Worm (Caenorhabditis elegans) whole organism, L1 larva: ENCODE results near the gene R07B1.8.
A peak's percentile ranks its signal among the peaks of the same experiment; 100 is the strongest.

Source experiments
- C04F5.9 ChIP-seq: sonication (generic microtip); optimal IDR thresholded peaks from 2 replicates; lab custom pipeline; 2016; ENCODE audit warnings: missing genetic modification characterization, missing compliant biosample characterization
- Y116A8C.19 ChIP-seq: sonication (generic microtip); optimal IDR thresholded peaks from 2 replicates; lab custom pipeline; 2016; ENCODE audit warnings: missing compliant biosample characterization, missing genetic modification characterization, borderline replicate concordance
- alr-1 ChIP-seq: fragments of 200-800 bp; sonication (Bioruptor generic); optimal IDR thresholded peaks from 2 replicates; lab custom pipeline; 2018; ENCODE audit warnings: borderline replicate concordance, mild to moderate bottlenecking, missing genetic modification characterization, missing compliant biosample characterization
- dpl-1 ChIP-seq, 3 experiments: fragments of 150-350 bp in 2 of 3; sonication (generic microtip) in 1 of 3; optimal IDR thresholded peaks; 2 replicates each; lab custom pipeline; 2014 to 2017; ENCODE audit warnings: missing biosample characterization in 3 of 3, missing genetic modification characterization in 3 of 3, missing genetic modification reagents in 3 of 3
- efl-1 ChIP-seq, 4 experiments: fragments of 150-350 bp; optimal IDR thresholded peaks in 3 of 4; peaks in 1 of 4; 1 replicate in 1 of 4; 2 replicates in 3 of 4; lab custom pipeline; 2014; ENCODE audit warnings: missing biosample characterization in 2 of 4, missing genetic modification characterization in 2 of 4, missing genetic modification reagents in 2 of 4
- egl-13 ChIP-seq: sonication (generic microtip); optimal IDR thresholded peaks from 2 replicates; lab custom pipeline; 2016; ENCODE audit warnings: missing genotype, missing genetic modification reagents, missing genetic modification characterization, missing compliant biosample characterization
- egl-27 ChIP-seq, 2 experiments: fragments of 150-350 bp in 1 of 2; sonication (generic microtip); optimal IDR thresholded peaks; 3 replicates each; lab custom pipeline; 2017 to 2018; ENCODE audit warnings: missing biosample characterization in 2 of 2, missing genetic modification characterization in 2 of 2, missing genetic modification reagents in 2 of 2
- elt-2 ChIP-seq: sonication (generic microtip); optimal IDR thresholded peaks from 2 replicates; lab custom pipeline; 2016; ENCODE audit warnings: missing genetic modification characterization, mild to moderate bottlenecking, inconsistent platforms, missing compliant biosample characterization, missing genetic modification reagents
- fkh-8 ChIP-seq: sonication (generic microtip); optimal IDR thresholded peaks from 2 replicates; lab custom pipeline; 2016; ENCODE audit warnings: mild to moderate bottlenecking, missing genetic modification characterization, missing compliant biosample characterization
- grh-1 ChIP-seq: fragments of 200-800 bp; sonication (Bioruptor generic); IDR thresholded peaks from 2 replicates; pipeline ENCODE4 v1.3.6; 2022; ENCODE audit warnings: missing genetic modification reagents, missing genetic modification characterization, missing compliant biosample characterization
- hlh-4 ChIP-seq: sonication (generic microtip); optimal IDR thresholded peaks from 2 replicates; lab custom pipeline; 2016; ENCODE audit warnings: mild to moderate bottlenecking, missing genetic modification characterization, missing compliant biosample characterization
- isw-1 ChIP-seq: fragments of 200-800 bp; sonication (Bioruptor generic); IDR thresholded peaks from 2 replicates; pipeline ENCODE4 v1.3.6; 2022; ENCODE audit warnings: missing genetic modification characterization, missing compliant biosample characterization
- jun-1 ChIP-seq: fragments of 150-350 bp; optimal IDR thresholded peaks from 2 replicates; lab custom pipeline; 2014; ENCODE audit warnings: missing biosample characterization, missing genetic modification reagents, missing genetic modification characterization
- lin-13 ChIP-seq: fragments of 150-350 bp; optimal IDR thresholded peaks from 2 replicates; lab custom pipeline; 2014; ENCODE audit warnings: missing biosample characterization, missing genetic modification reagents, missing genetic modification characterization
- lin-14 ChIP-seq: fragments of 200-800 bp; sonication (Bioruptor generic); optimal IDR thresholded peaks from 2 replicates; lab custom pipeline; 2018; ENCODE audit warnings: mild to moderate bottlenecking, missing genetic modification characterization, moderate library complexity, missing compliant biosample characterization
- lin-15B ChIP-seq: fragments of 150-350 bp; sonication (generic microtip); optimal IDR thresholded peaks from 3 replicates; lab custom pipeline; 2014; ENCODE audit warnings: missing biosample characterization, missing genetic modification characterization
- lin-35 ChIP-seq, 2 experiments: fragments of 150-350 bp; optimal IDR thresholded peaks; 2 replicates each; lab custom pipeline; 2014; ENCODE audit warnings: missing biosample characterization in 2 of 2, missing genetic modification characterization in 2 of 2, missing genetic modification reagents in 2 of 2
- mef-2 ChIP-seq: fragments of 150-350 bp; optimal IDR thresholded peaks from 2 replicates; lab custom pipeline; 2014; ENCODE audit warnings: missing biosample characterization, missing genetic modification characterization
- nhr-20 ChIP-seq: sonication (generic microtip); optimal IDR thresholded peaks from 2 replicates; lab custom pipeline; 2016; ENCODE audit warnings: mild to moderate bottlenecking, missing genetic modification characterization, missing compliant biosample characterization
- nhr-71 ChIP-seq: sonication (generic microtip); optimal IDR thresholded peaks from 2 replicates; lab custom pipeline; 2016; ENCODE audit warnings: mild to moderate bottlenecking, missing genetic modification characterization, moderate library complexity, missing compliant biosample characterization
- nhr-76 ChIP-seq: sonication (generic microtip); optimal IDR thresholded peaks from 2 replicates; lab custom pipeline; 2017; ENCODE audit warnings: missing biosample characterization, missing genetic modification characterization
- nhr-84 ChIP-seq: sonication (generic microtip); optimal IDR thresholded peaks from 2 replicates; lab custom pipeline; 2017; ENCODE audit warnings: missing biosample characterization, missing genetic modification characterization
- nhr-85 ChIP-seq: sonication (generic microtip); peaks from one replicate; lab custom pipeline; 2016; ENCODE audit warnings: missing genetic modification characterization, inconsistent platforms, missing compliant biosample characterization
- pag-3 ChIP-seq: sonication (generic microtip); optimal IDR thresholded peaks from 2 replicates; lab custom pipeline; 2017; ENCODE audit warnings: missing genetic modification characterization, mild to moderate bottlenecking, missing compliant biosample characterization, antibody characterized with exemption, borderline replicate concordance; ENCODE audit not compliant: insufficient read depth
- pqm-1 ChIP-seq: sonication (generic microtip); optimal IDR thresholded peaks from 3 replicates; lab custom pipeline; 2017; ENCODE audit warnings: missing biosample characterization, missing genetic modification characterization
- snu-23 ChIP-seq: sonication (generic microtip); optimal IDR thresholded peaks from 2 replicates; lab custom pipeline; 2016; ENCODE audit warnings: missing genetic modification characterization, missing compliant biosample characterization
- sox-4 ChIP-seq: sonication (generic microtip); optimal IDR thresholded peaks from 2 replicates; lab custom pipeline; 2016; ENCODE audit warnings: missing genetic modification characterization, missing compliant biosample characterization
- tbx-2 ChIP-seq: sonication (generic microtip); optimal IDR thresholded peaks from 2 replicates; lab custom pipeline; 2016; ENCODE audit warnings: missing genetic modification characterization, missing compliant biosample characterization
- unc-130 ChIP-seq: fragments of 150-350 bp; optimal IDR thresholded peaks from 2 replicates; lab custom pipeline; 2017; ENCODE audit warnings: missing biosample characterization, missing genetic modification characterization, inconsistent platforms
- unc-30 ChIP-seq: sonication (generic microtip); optimal IDR thresholded peaks from 2 replicates; lab custom pipeline; 2017; ENCODE audit warnings: missing biosample characterization, missing genetic modification characterization
- unc-62 ChIP-seq: fragments of 150-350 bp; optimal IDR thresholded peaks from 2 replicates; lab custom pipeline; 2014; ENCODE audit warnings: missing biosample characterization, missing genetic modification reagents, missing genetic modification characterization
- unc-86 ChIP-seq: sonication (generic microtip); optimal IDR thresholded peaks from 2 replicates; lab custom pipeline; 2016; ENCODE audit warnings: missing genetic modification characterization, missing compliant biosample characterization
- unc-98 ChIP-seq: fragments of 200-800 bp; sonication (Bioruptor generic); IDR thresholded peaks from 2 replicates; pipeline ENCODE4 v1.3.6; 2022; ENCODE audit warnings: missing genetic modification characterization, missing compliant biosample characterization
- vab-15 ChIP-seq: sonication (generic microtip); optimal IDR thresholded peaks from 2 replicates; lab custom pipeline; 2017; ENCODE audit warnings: missing genotype, mild to moderate bottlenecking, missing genetic modification characterization, missing compliant biosample characterization
- ztf-11 ChIP-seq, 2 experiments: sonication (generic microtip); optimal IDR thresholded peaks; 2 replicates each; lab custom pipeline; 2016 to 2017; ENCODE audit warnings: missing genetic modification characterization in 2 of 2, missing biosample characterization in 1 of 2, missing compliant biosample characterization in 1 of 2
- ztf-4 ChIP-seq: fragments of 150-350 bp; optimal IDR thresholded peaks from 2 replicates; lab custom pipeline; 2014; ENCODE audit warnings: missing biosample characterization, missing genetic modification characterization

R07B1.8 gene

DNA sequence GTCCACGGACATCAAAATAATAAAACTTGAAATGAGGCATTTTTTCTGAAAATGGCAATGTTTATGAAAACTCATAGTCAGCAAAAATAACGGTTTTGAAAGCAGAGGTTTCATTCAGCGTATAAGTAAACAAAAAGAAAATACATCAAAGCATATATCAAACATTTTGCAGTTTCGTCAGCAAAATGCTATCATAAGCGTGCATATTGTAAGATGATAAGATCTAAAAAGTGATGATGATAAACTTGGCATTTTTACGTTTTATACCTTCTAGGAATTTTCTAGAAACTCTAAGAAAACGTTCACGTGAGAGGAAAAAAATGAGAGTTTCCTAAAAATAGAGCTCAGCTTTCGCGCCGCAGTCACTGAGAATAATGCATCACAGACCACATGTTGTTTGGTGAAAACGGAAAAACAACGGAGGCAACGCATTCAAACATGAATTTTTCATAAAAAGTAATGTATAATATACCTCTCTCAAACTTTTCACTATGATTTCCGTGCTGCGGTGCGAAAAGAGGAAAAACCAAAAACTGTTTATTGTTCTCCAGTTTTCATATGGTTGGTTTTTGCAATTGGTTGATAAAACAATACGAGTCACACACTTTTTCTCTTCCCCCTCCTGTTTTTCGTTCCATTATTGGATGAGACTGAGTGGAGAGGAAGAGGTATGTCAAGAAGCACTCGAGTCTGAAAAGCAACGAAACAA is 9.4 kb downstream of the R07B1.8 start, which contains the start of the genes gst-36 and R07B1.5:
TSS of gene gst-36 (minus strand) at position 45 of the 709 bp plus-strand sequence.
TSS of gene R07B1.5 (plus strand) at position 665 of the 709 bp plus-strand sequence.
- peak; percentile 44 for TF ChIP-seq nhr-71
- no peak for TF ChIP-seq nhr-85 (tag; lab: Kevin White, UChicago)
- peak; percentile 31 for TF ChIP-seq nhr-20 (tag; lab: Kevin White, UChicago)
- TF ChIP-seq unc-98 = no peak
- no peak for TF ChIP-seq lin-13 (GFP tag; lab: Kevin White, UChicago)
- peak; percentile 8 for TF ChIP-seq lin-14 (GFP tag; lab: Kevin White, UChicago)
- peak; percentile 46 for TF ChIP-seq snu-23 (GFP tag; lab: Kevin White, UChicago)
- peak in 1 of 2 experiments; percentile 14 for TF ChIP-seq lin-35 (GFP tag; optimal IDR thresholded peaks at IDR 0.05; lab: Kevin White, UChicago)
- no peak for TF ChIP-seq pag-3
- peak; percentile 3 for TF ChIP-seq sox-4 (tag; lab: Kevin White, UChicago)
- TF ChIP-seq fkh-8 (tag; lab: Kevin White, UChicago) = peak; percentile 10
- no peak for TF ChIP-seq ztf-4 (tag; lab: Kevin White, UChicago)
- TF ChIP-seq elt-2 (tag; lab: Kevin White, UChicago) = peak; percentile 79
- TF ChIP-seq tbx-2 (tag; lab: Kevin White, UChicago) = no peak
- TF ChIP-seq vab-15 (tag; lab: Kevin White, UChicago) = no peak
- TF ChIP-seq pqm-1 (tag; lab: Kevin White, UChicago) = peak; percentile 71
- no peak for TF ChIP-seq unc-130 (tag; lab: Kevin White, UChicago)

DNA sequence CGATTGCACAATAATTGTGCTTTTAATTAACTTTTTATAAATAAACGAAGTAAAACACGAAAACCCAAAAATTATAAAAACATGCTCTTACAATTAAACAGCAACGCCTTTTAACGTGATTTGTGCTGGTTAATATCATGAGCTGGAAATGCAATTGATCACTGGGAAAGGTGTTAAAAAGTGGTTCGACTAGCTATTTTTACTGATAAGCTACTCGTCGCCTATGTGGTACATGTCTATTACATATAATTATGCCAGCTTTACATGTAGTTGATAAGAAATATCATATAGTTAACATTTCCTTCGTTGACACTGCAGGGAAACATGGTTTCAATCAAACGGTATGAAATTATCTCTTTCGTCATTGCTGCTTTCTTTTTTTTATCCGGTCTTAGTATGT is 14.4 kb downstream of the R07B1.8 start, which contains the start of gene scav-5:
TSS of gene scav-5 (plus strand) at position 297 of the 400 bp plus-strand sequence.
- TF ChIP-seq unc-30 (no peak), unc-86 (tag; lab: Kevin White, UChicago) (no peak), efl-1 (optimal IDR thresholded peaks at IDR 0.05; lab: Kevin White, UChicago) (no peak), efl-1 (GFP tag; optimal IDR thresholded peaks at IDR 0.05 in 1 of 2; lab: Kevin White, UChicago) (peak in 1 of 2 experiments; percentile 69), nhr-76 (tag; lab: Kevin White, UChicago) (no peak), nhr-20 (tag; lab: Kevin White, UChicago) (no peak), egl-13 (tag; lab: Kevin White, UChicago) (no peak), unc-62 (no peak), jun-1 (tag; lab: Kevin White, UChicago) (no peak), lin-35 (GFP tag; optimal IDR thresholded peaks at IDR 0.05; lab: Kevin White, UChicago) (peak in 1 of 2 experiments; percentile 37), grh-1 (no peak), isw-1 (GFP tag; lab: Robert Waterston, UW) (no peak), ztf-11 (tag; optimal IDR thresholded peaks at IDR 0.05; lab: Kevin White, UChicago) (no peak), dpl-1 (GFP tag; optimal IDR thresholded peaks at IDR 0.05; lab: Kevin White, UChicago) (no peak), hlh-4 (tag; lab: Kevin White, UChicago) (no peak), Y116A8C.19 (tag; lab: Kevin White, UChicago) (no peak), elt-2 (tag; lab: Kevin White, UChicago) (peak; percentile 90), lin-15B (no peak), lin-14 (GFP tag; lab: Kevin White, UChicago) (peak; percentile 20)

DNA sequence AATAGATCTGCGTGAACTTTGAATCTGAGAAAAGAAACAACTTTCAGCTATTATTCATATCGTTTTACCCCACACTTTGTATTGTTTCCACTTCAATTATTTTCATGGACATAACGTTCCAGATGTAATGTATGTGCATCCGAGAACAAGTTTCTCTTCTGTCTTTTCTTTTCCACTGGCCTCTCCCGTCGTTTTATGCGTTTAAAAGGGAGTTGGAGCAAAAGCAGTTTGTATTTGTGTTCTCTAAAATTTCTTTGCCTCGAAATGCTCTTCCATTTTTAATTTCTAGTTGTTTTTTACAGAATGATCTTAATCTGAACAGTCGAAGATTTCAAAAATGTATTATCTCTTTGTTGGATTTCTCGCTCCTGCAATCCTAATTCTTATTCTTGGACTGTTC is 15.8 kb downstream of the R07B1.8 start, which contains the start of gene R07B1.11:
TSS of gene R07B1.11 (plus strand) at position 301 of the 400 bp plus-strand sequence.
- no peak for TF ChIP-seq nhr-84 (tag; lab: Kevin White, UChicago)
- no peak for TF ChIP-seq egl-27 (tag; optimal IDR thresholded peaks at IDR 0.05; lab: Kevin White, UChicago)
- no peak for TF ChIP-seq C04F5.9 (tag; lab: Kevin White, UChicago)
- no peak for TF ChIP-seq mef-2 (tag; lab: Kevin White, UChicago)
- TF ChIP-seq pag-3 = no peak
- TF ChIP-seq alr-1 (tag; lab: Kevin White, UChicago) = no peak
